Fruit fly (Drosophila melanogaster) whole organism, embryonic: ENCODE data around the gene fd96Ca.

Experiments used
- CG10267 ChIP-seq: fragments of 200-800 bp; sonication (Bioruptor generic); optimal IDR thresholded peaks from 2 replicates; lab custom pipeline; 2018; ENCODE audit warnings: missing biosample characterization, mild to moderate bottlenecking, missing genetic modification characterization, moderate library complexity
- CG11695 ChIP-seq: fragments of 200-800 bp; sonication (Bioruptor generic); IDR thresholded peaks from 3 replicates; pipeline ENCODE4 v1.3.6; 2022; ENCODE audit warnings: missing biosample characterization, missing genetic modification characterization
- CG12659 ChIP-seq: fragments of 200-800 bp; sonication (Bioruptor generic); optimal IDR thresholded peaks from 3 replicates; lab custom pipeline; 2017; ENCODE audit warnings: mild to moderate bottlenecking, missing biosample characterization, missing genetic modification reagents, missing genetic modification characterization
- CG13775 ChIP-seq: fragments of 200-800 bp; sonication (Bioruptor generic); optimal IDR thresholded peaks from 3 replicates; lab custom pipeline; 2017; ENCODE audit warnings: missing biosample characterization, mild to moderate bottlenecking, missing genetic modification characterization
- CG13894 ChIP-seq: fragments of 200-800 bp; sonication (Bioruptor generic); optimal IDR thresholded peaks from 3 replicates; lab custom pipeline; 2018; ENCODE audit warnings: missing biosample characterization, mild to moderate bottlenecking, missing genetic modification characterization, moderate library complexity
- CG14441 ChIP-seq: fragments of 200-800 bp; sonication (Bioruptor generic); IDR thresholded peaks from 2 replicates; pipeline ENCODE4 v1.3.6; 2022; ENCODE audit warnings: missing biosample characterization, missing genetic modification characterization
- CG15479 ChIP-seq: fragments of 200-800 bp; sonication (Bioruptor generic); optimal IDR thresholded peaks from 3 replicates; lab custom pipeline; 2019; ENCODE audit warnings: missing biosample characterization, mild to moderate bottlenecking, missing genetic modification characterization, moderate library complexity
- CG15696 ChIP-seq: fragments of 200-800 bp; sonication (Bioruptor generic); optimal IDR thresholded peaks from 2 replicates; lab custom pipeline; 2019; ENCODE audit warnings: missing biosample characterization, mild to moderate bottlenecking, missing genetic modification characterization, moderate library complexity
- CG16813 ChIP-seq: fragments of 200-800 bp; sonication (Bioruptor generic); IDR thresholded peaks from 3 replicates; pipeline ENCODE4 v1.3.6; 2022; ENCODE audit warnings: missing biosample characterization, missing genetic modification characterization; ENCODE audit not compliant: partially characterized antibody
- CG17361 ChIP-seq: fragments of 200-800 bp; sonication (Bioruptor generic); IDR thresholded peaks from 3 replicates; pipeline ENCODE4 v1.3.6; 2022; ENCODE audit warnings: missing biosample characterization, missing genetic modification characterization
- CG18011 ChIP-seq: fragments of 200-800 bp; sonication (Bioruptor generic); optimal IDR thresholded peaks from 2 replicates; lab custom pipeline; 2017; ENCODE audit warnings: missing biosample characterization, missing genetic modification characterization, mild to moderate bottlenecking, moderate library complexity, missing genotype
- CG2129 ChIP-seq: fragments of 200-800 bp; sonication (Bioruptor generic); IDR thresholded peaks from 2 replicates; pipeline ENCODE4 v1.3.6; 2022; ENCODE audit warnings: missing biosample characterization, missing genetic modification characterization; ENCODE audit not compliant: partially characterized antibody
- CG2712 ChIP-seq: fragments of 200-800 bp; optimal IDR thresholded peaks from 3 replicates; lab custom pipeline; 2019; ENCODE audit warnings: missing biosample characterization, mild to moderate bottlenecking, missing genetic modification characterization, moderate library complexity
- CG3407 ChIP-seq: fragments of 200-800 bp; sonication (Bioruptor generic); optimal IDR thresholded peaks from 2 replicates; lab custom pipeline; 2018; ENCODE audit warnings: missing biosample characterization, mild to moderate bottlenecking, missing genetic modification characterization
- CG34224 ChIP-seq: fragments of 200-800 bp; sonication (Bioruptor generic); IDR thresholded peaks from 3 replicates; pipeline ENCODE4 v1.3.6; 2022; ENCODE audit warnings: missing biosample characterization, missing genetic modification characterization; ENCODE audit not compliant: partially characterized antibody
- CG34422 ChIP-seq: fragments of 200-800 bp; sonication (Bioruptor generic); IDR thresholded peaks from 3 replicates; pipeline ENCODE4 v1.3.6; 2022; ENCODE audit warnings: missing biosample characterization, missing genetic modification characterization
- CG3847 ChIP-seq: fragments of 200-800 bp; sonication (Bioruptor generic); IDR thresholded peaks from 2 replicates; pipeline ENCODE4 v1.3.6; 2022; ENCODE audit warnings: missing biosample characterization, missing genetic modification characterization
- CG4328 ChIP-seq: fragments of 200-800 bp; sonication (Bioruptor generic); optimal IDR thresholded peaks from 3 replicates; lab custom pipeline; 2017; ENCODE audit warnings: missing biosample characterization, missing genetic modification reagents, missing genetic modification characterization
- CG4617 ChIP-seq: fragments of 200-800 bp; sonication (Bioruptor generic); optimal IDR thresholded peaks from 3 replicates; lab custom pipeline; 2016; ENCODE audit warnings: missing biosample characterization, missing genetic modification characterization, borderline replicate concordance
- CG6791 ChIP-seq: fragments of 200-800 bp; sonication (Bioruptor generic); IDR thresholded peaks from 3 replicates; pipeline ENCODE4 v1.3.6; 2022; ENCODE audit warnings: missing biosample characterization, missing genetic modification characterization; ENCODE audit not compliant: partially characterized antibody
- CG8765 ChIP-seq: fragments of 200-800 bp; sonication (Bioruptor generic); IDR thresholded peaks from 2 replicates; pipeline ENCODE4 v1.3.6; 2022; ENCODE audit warnings: missing biosample characterization, missing genetic modification characterization
- CG9797 ChIP-seq: fragments of 200-800 bp; sonication (Bioruptor generic); optimal IDR thresholded peaks from 3 replicates; lab custom pipeline; 2018; ENCODE audit warnings: missing biosample characterization, mild to moderate bottlenecking, missing genetic modification characterization
- CHES-1-like ChIP-seq: fragments of 200-800 bp; sonication (Bioruptor generic); optimal IDR thresholded peaks from 2 replicates; lab custom pipeline; 2016; ENCODE audit warnings: missing biosample characterization, missing genetic modification characterization
- Chrac-16 ChIP-seq: fragments of 200-800 bp; sonication (Bioruptor generic); optimal IDR thresholded peaks from 3 replicates; lab custom pipeline; 2016; ENCODE audit warnings: missing biosample characterization, missing genetic modification characterization
- Dbx ChIP-seq: fragments of 200-800 bp; sonication (Bioruptor generic); IDR thresholded peaks from 3 replicates; pipeline ENCODE4 v1.3.6; 2022; ENCODE audit warnings: missing biosample characterization, missing genetic modification characterization
- Dref ChIP-seq: fragments of 200-800 bp; sonication (Bioruptor generic); IDR thresholded peaks from 2 replicates; pipeline ENCODE4 v1.3.6; 2022; ENCODE audit warnings: missing biosample characterization, missing genetic modification characterization
- HmgD ChIP-seq: fragments of 200-800 bp; sonication (Bioruptor generic); optimal IDR thresholded peaks from 3 replicates; lab custom pipeline; 2016; ENCODE audit warnings: missing biosample characterization, missing genetic modification characterization
- Jarid2 ChIP-seq: fragments of 200-800 bp; sonication (Bioruptor generic); optimal IDR thresholded peaks from 3 replicates; lab custom pipeline; 2017; ENCODE audit warnings: mild to moderate bottlenecking, missing biosample characterization, missing genetic modification reagents, missing genetic modification characterization
- MESR4 ChIP-seq: fragments of 200-800 bp; sonication (Bioruptor generic); optimal IDR thresholded peaks from 2 replicates; lab custom pipeline; 2018; ENCODE audit warnings: missing biosample characterization, mild to moderate bottlenecking, missing genetic modification characterization, moderate library complexity
- Rfx ChIP-seq: fragments of 200-800 bp; sonication (Bioruptor generic); IDR thresholded peaks from 2 replicates; pipeline ENCODE4 v1.3.6; 2022; ENCODE audit warnings: missing biosample characterization, missing genetic modification characterization
- Sry-δ ChIP-seq: fragments of 200-800 bp; sonication (Bioruptor generic); optimal IDR thresholded peaks from 2 replicates; lab custom pipeline; 2016; ENCODE audit warnings: missing biosample characterization, missing genetic modification characterization
- btn ChIP-seq: fragments of 200-800 bp; sonication (Bioruptor generic); optimal IDR thresholded peaks from 2 replicates; lab custom pipeline; 2016; ENCODE audit warnings: missing biosample characterization, missing genetic modification characterization
- dan ChIP-seq: fragments of 200-800 bp; sonication (Bioruptor generic); IDR thresholded peaks from 2 replicates; pipeline ENCODE4 v1.3.6; 2022; ENCODE audit warnings: missing biosample characterization, missing genetic modification characterization
- fd102C ChIP-seq: fragments of 200-800 bp; sonication (Bioruptor generic); optimal IDR thresholded peaks from 2 replicates; lab custom pipeline; 2018; ENCODE audit warnings: missing biosample characterization, mild to moderate bottlenecking, missing genetic modification characterization, moderate library complexity
- klu ChIP-seq: fragments of 200-800 bp; sonication (Bioruptor generic); IDR thresholded peaks from 2 replicates; pipeline ENCODE4 v1.3.6; 2022; ENCODE audit warnings: missing biosample characterization, missing genetic modification characterization
- lilli ChIP-seq: fragments of 200-800 bp; sonication (Bioruptor generic); optimal IDR thresholded peaks from 3 replicates; lab custom pipeline; 2016; ENCODE audit warnings: missing biosample characterization, missing genetic modification characterization
- maf-S ChIP-seq: fragments of 200-800 bp; sonication (Bioruptor generic); optimal IDR thresholded peaks from 2 replicates; lab custom pipeline; 2016; ENCODE audit warnings: missing biosample characterization, missing genetic modification characterization
- nerfin-1 ChIP-seq: fragments of 200-800 bp; sonication (Bioruptor generic); optimal IDR thresholded peaks from 3 replicates; lab custom pipeline; 2019; ENCODE audit warnings: missing biosample characterization, mild to moderate bottlenecking, missing genetic modification characterization, moderate library complexity
- nmo ChIP-seq: fragments of 200-800 bp; sonication (Bioruptor generic); optimal IDR thresholded peaks from 2 replicates; lab custom pipeline; 2018; ENCODE audit warnings: missing biosample characterization, mild to moderate bottlenecking, missing genetic modification characterization, moderate library complexity
- phol ChIP-seq: fragments of 200-800 bp; sonication (Bioruptor generic); optimal IDR thresholded peaks from 3 replicates; lab custom pipeline; 2018; ENCODE audit warnings: missing biosample characterization, mild to moderate bottlenecking, missing genetic modification characterization, moderate library complexity
- pzg ChIP-seq: fragments of 200-800 bp; sonication (Bioruptor generic); optimal IDR thresholded peaks from 3 replicates; lab custom pipeline; 2018; ENCODE audit warnings: missing biosample characterization, mild to moderate bottlenecking, missing genetic modification characterization, moderate library complexity
- row ChIP-seq: fragments of 200-800 bp; sonication (Bioruptor generic); IDR thresholded peaks from 3 replicates; pipeline ENCODE4 v1.3.6; 2022; ENCODE audit warnings: missing biosample characterization, missing genetic modification characterization
- sens ChIP-seq: fragments of 200-800 bp; sonication (Bioruptor generic); peaks from one replicate; lab custom pipeline; 2016; ENCODE audit warnings: missing biosample characterization, missing genetic modification characterization
- sna ChIP-seq: fragments of 200-800 bp; sonication (Bioruptor generic); IDR thresholded peaks from 2 replicates; pipeline ENCODE4 v1.3.6; 2022; ENCODE audit warnings: missing biosample characterization, missing genetic modification characterization; ENCODE audit not compliant: partially characterized antibody
- stwl ChIP-seq: fragments of 200-800 bp; sonication (Bioruptor generic); optimal IDR thresholded peaks from 3 replicates; lab custom pipeline; 2018; ENCODE audit warnings: missing biosample characterization, mild to moderate bottlenecking, missing genetic modification characterization, moderate library complexity
- sug ChIP-seq: fragments of 200-800 bp; optimal IDR thresholded peaks from 2 replicates; lab custom pipeline; 2019; ENCODE audit warnings: missing biosample characterization, mild to moderate bottlenecking, missing genetic modification characterization, moderate library complexity
- tna ChIP-seq: fragments of 200-800 bp; sonication (Bioruptor generic); IDR thresholded peaks from 2 replicates; pipeline ENCODE4 v1.3.6; 2022; ENCODE audit warnings: missing biosample characterization, missing genetic modification characterization; ENCODE audit not compliant: partially characterized antibody
- vvl ChIP-seq: fragments of 200-800 bp; sonication (Bioruptor generic); IDR thresholded peaks from 2 replicates; pipeline ENCODE4 v1.3.6; 2022; ENCODE audit warnings: missing biosample characterization, missing genetic modification characterization

Gene fd96Ca

dm6 chr3R:25054451-25055188 lies 27.9 kb upstream of the fd96Ca start, which contains the start of gene CG31109 (continued):
- peak; percentile 39; the same call in 1 of the 2 replicates for TF ChIP-seq sna
- peak; percentile 51 for TF ChIP-seq Rfx (GFP tag; lab: Robert Waterston, UW)
- TF ChIP-seq CG8765 (GFP tag; lab: Robert Waterston, UW) = no peak
- no peak for TF ChIP-seq btn (GFP tag; lab: Kevin White, UChicago)
- TF ChIP-seq CG15696 = peak; percentile 46
- TF ChIP-seq row (GFP tag; lab: Robert Waterston, UW) = peak; percentile 70
- peak; percentile 77 for TF ChIP-seq pzg
- TF ChIP-seq CG2712 (tag; lab: Kevin White, UChicago) = peak; percentile 32
- peak; percentile 60 for TF ChIP-seq CG4617 (GFP tag; lab: Kevin White, UChicago)
- TF ChIP-seq CG16813 (GFP tag; lab: Robert Waterston, UW) = peak; percentile 56; the same call in 2 of the 3 replicates
- TF ChIP-seq nmo (GFP tag; lab: Kevin White, UChicago) = peak; percentile 35
- TF ChIP-seq maf-S = no peak
- peak; percentile 11 for TF ChIP-seq CG4328 (GFP tag; lab: Kevin White, UChicago)
- peak; percentile 79 for TF ChIP-seq MESR4 (GFP tag; lab: Kevin White, UChicago)
- TF ChIP-seq stwl = peak; percentile 77
- peak; percentile 60 for TF ChIP-seq lilli (GFP tag; lab: Kevin White, UChicago)
- TF ChIP-seq sens (GFP tag; lab: Kevin White, UChicago) = peak; percentile 86
- TF ChIP-seq vvl (GFP tag; lab: Robert Waterston, UW) = no peak
- no peak for TF ChIP-seq CG11695 (GFP tag; lab: Robert Waterston, UW)
- TF ChIP-seq CG34422 (GFP tag; lab: Robert Waterston, UW) = peak; percentile 48; the same call in 1 of the 3 replicates
- TF ChIP-seq fd102C (GFP tag; lab: Kevin White, UChicago) = no peak
- TF ChIP-seq CG10267 (tag; lab: Kevin White, UChicago) = peak; percentile 50
- TF ChIP-seq phol = peak; percentile 40
- TF ChIP-seq CG3847 = peak; percentile 37; the same call in 1 of the 2 replicates
- peak; percentile 42 for TF ChIP-seq CG13894
- peak; percentile 2 for TF ChIP-seq nerfin-1
- peak; percentile 37; the same call in 1 of the 3 replicates for TF ChIP-seq CG6791
- peak; percentile 8 for TF ChIP-seq CG18011
- TF ChIP-seq klu (GFP tag; lab: Robert Waterston, UW) = no peak
- TF ChIP-seq tna (GFP tag; lab: Robert Waterston, UW) = no peak
- TF ChIP-seq Jarid2 = no peak
- no peak for TF ChIP-seq Chrac-16 (GFP tag; lab: Kevin White, UChicago)
- 0 out of 2 replicates have a peak, but pooled peaks have one; percentile 17 for TF ChIP-seq CG14441 (GFP tag; lab: Robert Waterston, UW)
- TF ChIP-seq CG2129 (GFP tag; lab: Robert Waterston, UW) = 0 out of 2 replicates have a peak, but pooled peaks have one; percentile 17
- no peak for TF ChIP-seq CG3407
- peak; percentile 40; the same call in 1 of the 3 replicates for TF ChIP-seq CG17361
- TF ChIP-seq dan (GFP tag; lab: Robert Waterston, UW) = no peak
- peak; percentile 50 for TF ChIP-seq CHES-1-like
- TF ChIP-seq sug (tag; lab: Kevin White, UChicago) = peak; percentile 55
- peak; percentile 10 for TF ChIP-seq CG15479 (GFP tag; lab: Kevin White, UChicago)
- TF ChIP-seq Dref (GFP tag; lab: Robert Waterston, UW) = peak; percentile 78
- TF ChIP-seq CG12659 = peak; percentile 48
- TF ChIP-seq CG13775 (GFP tag; lab: Kevin White, UChicago) = peak; percentile 17
- peak; percentile 27 for TF ChIP-seq CG9797
- peak; percentile 49 for TF ChIP-seq CG34224
- TF ChIP-seq Sry-δ (GFP tag; lab: Kevin White, UChicago) = peak; percentile 69
- no peak for TF ChIP-seq HmgD (GFP tag; lab: Kevin White, UChicago)
- 0 out of 3 replicates have a peak, but pooled peaks have one; percentile 42 for TF ChIP-seq Dbx (GFP tag; lab: Robert Waterston, UW)
